Worm (Caenorhabditis elegans): ENCODE measurements around the gene smc-4.
A peak's percentile ranks its signal among the peaks of the same experiment; 100 is the strongest.

smc-4 gene

ce11 chrIII:4568030-4568429 lies 19.3 kb upstream of the smc-4 start, which contains the start of gene mlcd-1:
mlcd-1 (minus strand) TSS chrIII:4568130.
- TF ChIP-seq snpc-4 (tag; optimal IDR thresholded peaks at IDR 0.05): no peak
- no peak for TF ChIP-seq nhr-237 (tag; optimal IDR thresholded peaks at IDR 0.05)
- no peak for TF ChIP-seq gmeb-1 (tag; optimal IDR thresholded peaks at IDR 0.05)
- no peak for TF ChIP-seq F13H6.1 (tag; optimal IDR thresholded peaks at IDR 0.05)
- TF ChIP-seq ztf-11 (tag; optimal IDR thresholded peaks at IDR 0.05): no peak
- no peak for TF ChIP-seq aly-2 (tag; optimal IDR thresholded peaks at IDR 0.05)
- no peak for TF ChIP-seq ztf-1 (GFP tag; conservative IDR thresholded peaks at IDR 0.05)
- TF ChIP-seq C34F6.9 (tag; optimal IDR thresholded peaks at IDR 0.05): no peak
- TF ChIP-seq ceh-16 (tag; optimal IDR thresholded peaks at IDR 0.05): no peak

DNA sequence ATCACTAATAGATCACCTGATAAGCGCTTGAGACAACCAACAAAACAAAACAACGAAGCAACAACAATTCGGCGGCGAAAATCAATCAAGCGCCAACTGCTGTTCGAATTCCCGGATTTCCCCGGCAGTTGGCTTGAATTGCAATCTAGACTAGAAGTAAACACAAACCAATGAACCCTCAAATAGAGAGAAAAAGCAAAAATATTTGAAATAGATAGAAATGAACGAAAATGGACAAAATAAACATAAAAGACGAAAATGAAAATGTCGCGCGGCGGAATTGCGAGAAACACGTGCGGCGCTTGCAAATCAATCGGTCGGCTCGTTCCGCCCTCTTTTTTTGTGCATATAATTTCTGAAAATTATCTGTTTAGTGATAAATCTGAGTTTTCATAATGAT lies 18.8 kb upstream of the smc-4 start, which contains the start of gene idhg-1:
Gene idhg-1, plus strand, starts transcription at position 343 of the 400 bp plus-strand sequence.
- TF ChIP-seq mab-5 (tag; optimal IDR thresholded peaks at IDR 0.05): peak; percentile 64
- peak; percentile 48 for TF ChIP-seq skn-1 (tag; optimal IDR thresholded peaks at IDR 0.05)
- peak; percentile 69 for TF ChIP-seq lin-13 (GFP tag; optimal IDR thresholded peaks at IDR 0.05)
- TF ChIP-seq ztf-4 (tag; optimal IDR thresholded peaks at IDR 0.05): peak; percentile 32
- TF ChIP-seq nhr-25 (tag; optimal IDR thresholded peaks at IDR 0.05): peak; percentile 56
- peak; percentile 74 for TF ChIP-seq lin-11 (tag; optimal IDR thresholded peaks at IDR 0.05)
- peak; percentile 21 for TF ChIP-seq crh-2 (tag; optimal IDR thresholded peaks at IDR 0.05)
- TF ChIP-seq R02D3.7 (tag; optimal IDR thresholded peaks at IDR 0.05): no peak
- TF ChIP-seq peb-1 (tag; optimal IDR thresholded peaks at IDR 0.05): no peak
- TF ChIP-seq snpc-4 (tag; optimal IDR thresholded peaks at IDR 0.05): no peak
- TF ChIP-seq C34F6.9 (tag; optimal IDR thresholded peaks at IDR 0.05): peak; percentile 78
- TF ChIP-seq lsy-2 (tag; optimal IDR thresholded peaks at IDR 0.05): peak; percentile 36 to 77
- peak; percentile 71 for TF ChIP-seq sma-9 (GFP tag; optimal IDR thresholded peaks at IDR 0.05)
- TF ChIP-seq sma-9 (tag; optimal IDR thresholded peaks at IDR 0.05): no peak
- TF ChIP-seq zag-1 (tag; optimal IDR thresholded peaks at IDR 0.05): peak; percentile 11
- TF ChIP-seq F13H6.1 (tag; optimal IDR thresholded peaks at IDR 0.05): peak; percentile 81
- TF ChIP-seq nhr-6 (tag; optimal IDR thresholded peaks at IDR 0.05): no peak
- peak; percentile 83 for TF ChIP-seq unc-55 (GFP tag; optimal IDR thresholded peaks at IDR 0.05)
- TF ChIP-seq Y55F3AM.14 (GFP tag; optimal IDR thresholded peaks at IDR 0.05): peak; percentile 75
- no peak for TF ChIP-seq alr-1 (tag; optimal IDR thresholded peaks at IDR 0.05)
- TF ChIP-seq nhr-237 (tag; optimal IDR thresholded peaks at IDR 0.05): no peak
- TF ChIP-seq nhr-129 (tag; optimal IDR thresholded peaks at IDR 0.05): peak; percentile 42
- TF ChIP-seq gmeb-1 (tag; optimal IDR thresholded peaks at IDR 0.05): peak; percentile 70
- TF ChIP-seq fos-1 (tag; optimal IDR thresholded peaks at IDR 0.05): peak; percentile 33
- peak; percentile 78 for TF ChIP-seq sma-3 (GFP tag; optimal IDR thresholded peaks at IDR 0.05)
- TF ChIP-seq sem-4 (tag; optimal IDR thresholded peaks at IDR 0.05): peak; percentile 39
- TF ChIP-seq nhr-21 (tag; optimal IDR thresholded peaks at IDR 0.05): peak; percentile 15
- TF ChIP-seq nhr-23 (tag; optimal IDR thresholded peaks at IDR 0.05): no peak

DNA sequence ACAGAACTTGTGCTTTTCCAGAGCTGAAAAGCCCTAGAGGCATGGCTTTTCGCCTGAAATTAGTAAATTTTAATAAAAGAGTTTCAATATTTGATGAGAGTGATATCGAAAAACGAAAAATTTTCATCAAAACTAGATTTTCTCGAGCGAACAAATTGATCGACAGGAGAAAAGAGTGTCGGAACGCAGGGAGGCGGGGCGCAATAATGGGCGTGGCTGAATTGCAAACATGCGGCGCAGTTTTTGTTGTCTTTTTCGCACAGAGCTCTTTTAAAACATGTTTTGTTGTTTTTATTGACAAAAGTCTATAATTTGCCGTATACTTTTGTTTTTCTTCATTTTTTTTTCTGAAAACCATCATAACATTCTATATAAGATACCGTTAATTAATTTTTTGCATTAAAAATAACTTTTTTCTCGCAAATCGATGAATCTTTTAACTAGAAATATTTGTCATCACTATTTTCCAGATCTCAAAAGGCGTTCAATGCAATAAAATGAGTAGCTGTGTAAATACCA lies 8.9 kb upstream of the smc-4 start, which contains the start of the genes sel-5 and wdr-48:
Gene sel-5, minus strand, starts transcription at position 53 of the 519 bp plus-strand sequence.
Gene wdr-48, plus strand, starts transcription at position 469 of the 519 bp plus-strand sequence.
- peak; percentile 23 for TF ChIP-seq lin-11 (tag; optimal IDR thresholded peaks at IDR 0.05)
- TF ChIP-seq sma-3 (GFP tag; optimal IDR thresholded peaks at IDR 0.05): peak; percentile 10
- peak; percentile 26 for TF ChIP-seq crh-2 (tag; optimal IDR thresholded peaks at IDR 0.05)
- TF ChIP-seq F13H6.1 (tag; optimal IDR thresholded peaks at IDR 0.05): peak; percentile 42
- no peak for TF ChIP-seq ztf-1 (GFP tag; conservative IDR thresholded peaks at IDR 0.05)
- TF ChIP-seq lsy-2 (tag; optimal IDR thresholded peaks at IDR 0.05): peak in 1 of 2 experiments; percentile 61
- TF ChIP-seq ztf-11 (tag; optimal IDR thresholded peaks at IDR 0.05): no peak
- TF ChIP-seq mbf-1 (tag; optimal IDR thresholded peaks at IDR 0.05): no peak
- no peak for TF ChIP-seq sma-9 (GFP tag; optimal IDR thresholded peaks at IDR 0.05)
- TF ChIP-seq sma-9 (tag; optimal IDR thresholded peaks at IDR 0.05): no peak
- TF ChIP-seq C34F6.9 (tag; optimal IDR thresholded peaks at IDR 0.05): peak; percentile 58
- TF ChIP-seq nhr-10 (tag; optimal IDR thresholded peaks at IDR 0.05): no peak
- TF ChIP-seq aly-2 (tag; optimal IDR thresholded peaks at IDR 0.05): no peak
- no peak for TF ChIP-seq ama-1 (optimal IDR thresholded peaks at IDR 0.05)
- TF ChIP-seq gmeb-1 (tag; optimal IDR thresholded peaks at IDR 0.05): peak; percentile 4
- peak; percentile 70 for TF ChIP-seq unc-55 (GFP tag; optimal IDR thresholded peaks at IDR 0.05)
- TF ChIP-seq nhr-21 (tag; optimal IDR thresholded peaks at IDR 0.05): no peak
- TF ChIP-seq nhr-77 (tag; optimal IDR thresholded peaks at IDR 0.05): no peak
- no peak for TF ChIP-seq lin-13 (GFP tag; optimal IDR thresholded peaks at IDR 0.05)

- TF ChIP-seq unc-55 (GFP tag; optimal IDR thresholded peaks at IDR 0.05) (no peak), unc-39 (tag; optimal IDR thresholded peaks at IDR 0.05) (no peak), alr-1 (tag; optimal IDR thresholded peaks at IDR 0.05) (no peak), nhr-12 (tag; optimal IDR thresholded peaks at IDR 0.05) (no peak), ztf-1 (GFP tag; conservative IDR thresholded peaks at IDR 0.05) (no peak), nhr-21 (tag; optimal IDR thresholded peaks at IDR 0.05) (no peak), egl-27 (tag; optimal IDR thresholded peaks at IDR 0.05) (no peak), aly-2 (tag; optimal IDR thresholded peaks at IDR 0.05) (no peak), fos-1 (tag; optimal IDR thresholded peaks at IDR 0.05) (no peak), nhr-6 (tag; optimal IDR thresholded peaks at IDR 0.05) (no peak), snpc-4 (tag; optimal IDR thresholded peaks at IDR 0.05) (no peak), C34F6.9 (tag; optimal IDR thresholded peaks at IDR 0.05) (no peak), nhr-129 (tag; optimal IDR thresholded peaks at IDR 0.05) (no peak), skn-1 (tag; optimal IDR thresholded peaks at IDR 0.05) (no peak)
Observed at ce11 chrIII:4581495-4581894, 5.8 kb upstream of the smc-4 start, which contains the start of gene F35G12.12. F35G12.12 (plus strand) TSS chrIII:4581795.
